Fruit fly (Drosophila melanogaster) whole organism, embryonic: ENCODE results near the gene CG11617.

Source experiments
- B-H1 ChIP-seq: fragments of 200-800 bp; sonication (Bioruptor generic); IDR thresholded peaks from 3 replicates; pipeline ENCODE4 v1.3.6; 2022; ENCODE audit warnings: missing biosample characterization, missing genetic modification characterization
- B-H2 ChIP-seq: fragments of 200-800 bp; sonication (Bioruptor generic); optimal IDR thresholded peaks from 2 replicates; lab custom pipeline; 2018; ENCODE audit warnings: missing biosample characterization, mild to moderate bottlenecking, missing genetic modification characterization
- CG11723 ChIP-seq: fragments of 200-800 bp; sonication (Bioruptor generic); optimal IDR thresholded peaks from 2 replicates; lab custom pipeline; 2017; ENCODE audit warnings: missing biosample characterization, mild to moderate bottlenecking, missing genetic modification characterization
- CG15011 ChIP-seq: fragments of 200-800 bp; sonication (Bioruptor generic); optimal IDR thresholded peaks from 3 replicates; lab custom pipeline; 2018; ENCODE audit warnings: missing biosample characterization, mild to moderate bottlenecking, missing genetic modification characterization
- CG1603 ChIP-seq: fragments of 200-800 bp; sonication (Bioruptor generic); optimal IDR thresholded peaks from 2 replicates; lab custom pipeline; 2019; ENCODE audit warnings: missing biosample characterization, mild to moderate bottlenecking, missing genetic modification characterization, moderate library complexity
- CG17186 ChIP-seq: fragments of 200-800 bp; sonication (Bioruptor generic); optimal IDR thresholded peaks from 3 replicates; lab custom pipeline; 2017; ENCODE audit warnings: missing biosample characterization, missing genetic modification reagents, missing genetic modification characterization
- CG2875 ChIP-seq: fragments of 200-800 bp; sonication (Bioruptor generic); optimal IDR thresholded peaks from 2 replicates; lab custom pipeline; 2017; ENCODE audit warnings: missing biosample characterization, mild to moderate bottlenecking, missing genetic modification characterization, missing genetic modification reagents
- CG32532 ChIP-seq: fragments of 200-800 bp; sonication (Bioruptor generic); IDR thresholded peaks from 2 replicates; pipeline ENCODE4 v1.3.6; 2022; ENCODE audit warnings: missing biosample characterization, missing genetic modification characterization
- CG3281 ChIP-seq: fragments of 200-800 bp; sonication (Bioruptor generic); optimal IDR thresholded peaks from 3 replicates; lab custom pipeline; 2017; ENCODE audit warnings: missing biosample characterization, mild to moderate bottlenecking, missing genetic modification characterization
- CG3995 ChIP-seq: fragments of 200-800 bp; sonication (Bioruptor generic); optimal IDR thresholded peaks from 3 replicates; lab custom pipeline; 2016; ENCODE audit warnings: missing biosample characterization, missing genetic modification characterization
- CG6689 ChIP-seq: fragments of 200-800 bp; sonication (Bioruptor generic); IDR thresholded peaks from 2 replicates; pipeline ENCODE4 v1.3.6; 2022; ENCODE audit warnings: missing biosample characterization, missing genetic modification characterization
- CG6765 ChIP-seq: fragments of 200-800 bp; sonication (Bioruptor generic); optimal IDR thresholded peaks from 3 replicates; lab custom pipeline; 2017; ENCODE audit warnings: missing biosample characterization, mild to moderate bottlenecking, missing genetic modification characterization
- CG9215 ChIP-seq: fragments of 200-800 bp; sonication (Bioruptor generic); IDR thresholded peaks from 2 replicates; pipeline ENCODE4 v1.3.6; 2022; ENCODE audit warnings: missing biosample characterization, missing genetic modification characterization
- CG9727 ChIP-seq: fragments of 200-800 bp; sonication (Bioruptor generic); optimal IDR thresholded peaks from 3 replicates; lab custom pipeline; 2017; ENCODE audit warnings: missing biosample characterization, mild to moderate bottlenecking, missing genetic modification characterization
- CG9797 ChIP-seq: fragments of 200-800 bp; sonication (Bioruptor generic); optimal IDR thresholded peaks from 3 replicates; lab custom pipeline; 2018; ENCODE audit warnings: missing biosample characterization, mild to moderate bottlenecking, missing genetic modification characterization
- CkIIα-i1 ChIP-seq: fragments of 200-800 bp; sonication (Bioruptor generic); IDR thresholded peaks from 2 replicates; pipeline ENCODE4 v1.3.6; 2022; ENCODE audit warnings: missing biosample characterization, missing genetic modification characterization
- Dll ChIP-seq: fragments of 200-800 bp; sonication (Bioruptor generic); IDR thresholded peaks from 4 replicates; pipeline ENCODE4 v1.3.6; 2022; ENCODE audit warnings: missing biosample characterization, missing genetic modification characterization; ENCODE audit not compliant: partially characterized antibody
- ERR ChIP-seq: fragments of 200-800 bp; sonication (Bioruptor generic); optimal IDR thresholded peaks from 2 replicates; lab custom pipeline; 2016; ENCODE audit warnings: missing biosample characterization, missing genetic modification characterization
- Ets97D ChIP-seq: fragments of 200-800 bp; sonication (Bioruptor generic); optimal IDR thresholded peaks from 3 replicates; lab custom pipeline; 2016; ENCODE audit warnings: missing biosample characterization, missing genetic modification characterization
- HLH3B ChIP-seq: fragments of 200-800 bp; sonication (Bioruptor generic); IDR thresholded peaks from 2 replicates; pipeline ENCODE4 v1.3.6; 2022; ENCODE audit warnings: missing biosample characterization, missing genetic modification characterization
- Hand ChIP-seq: fragments of 200-800 bp; sonication (Bioruptor generic); optimal IDR thresholded peaks from 2 replicates; lab custom pipeline; 2017; ENCODE audit warnings: mild to moderate bottlenecking, missing biosample characterization, missing genetic modification reagents, missing genetic modification characterization
- Hr39 ChIP-seq: fragments of >200 bp; optimal IDR thresholded peaks from 2 replicates; lab custom pipeline; 2017
- Hsf ChIP-seq: fragments of 200-800 bp; sonication (Bioruptor generic); optimal IDR thresholded peaks from 3 replicates; lab custom pipeline; 2016; ENCODE audit warnings: missing biosample characterization, missing genetic modification characterization
- Lim3 ChIP-seq: fragments of 200-800 bp; sonication (Bioruptor generic); IDR thresholded peaks from 2 replicates; pipeline ENCODE4 v1.3.6; 2022; ENCODE audit warnings: missing biosample characterization, missing genetic modification characterization
- MESR4 ChIP-seq: fragments of 200-800 bp; sonication (Bioruptor generic); optimal IDR thresholded peaks from 2 replicates; lab custom pipeline; 2018; ENCODE audit warnings: missing biosample characterization, mild to moderate bottlenecking, missing genetic modification characterization, moderate library complexity
- MTF-1 ChIP-seq: fragments of 200-800 bp; sonication (Bioruptor generic); optimal IDR thresholded peaks from 2 replicates; lab custom pipeline; 2018; ENCODE audit warnings: missing biosample characterization, mild to moderate bottlenecking, missing genetic modification characterization, borderline replicate concordance
- Med ChIP-seq: fragments of 200-800 bp; sonication (Bioruptor generic); peaks from one replicate; lab custom pipeline; 2016; ENCODE audit warnings: missing biosample characterization, missing genetic modification characterization, mild to moderate bottlenecking, inconsistent platforms, moderate library complexity
- Mrtf ChIP-seq: fragments of 200-800 bp; sonication (Bioruptor generic); IDR thresholded peaks from 3 replicates; pipeline ENCODE4 v1.3.6; 2022; ENCODE audit warnings: missing biosample characterization, missing genetic modification characterization
- Optix ChIP-seq: fragments of 200-800 bp; sonication (Bioruptor generic); IDR thresholded peaks from 3 replicates; pipeline ENCODE4 v1.3.6; 2022; ENCODE audit warnings: missing biosample characterization, missing genetic modification characterization
- Ptx1 ChIP-seq: fragments of 200-800 bp; sonication (Bioruptor generic); IDR thresholded peaks from 2 replicates; pipeline ENCODE4 v1.3.6; 2022; ENCODE audit warnings: missing biosample characterization, missing genetic modification characterization
- Sox100B ChIP-seq: fragments of 200-800 bp; sonication (Bioruptor generic); optimal IDR thresholded peaks from 3 replicates; lab custom pipeline; 2018; ENCODE audit warnings: missing biosample characterization, mild to moderate bottlenecking, missing genetic modification characterization
- abd-A ChIP-seq: fragments of 200-800 bp; sonication (Bioruptor generic); optimal IDR thresholded peaks from 3 replicates; lab custom pipeline; 2019; ENCODE audit warnings: missing biosample characterization, mild to moderate bottlenecking, missing genetic modification characterization, moderate library complexity
- az2 ChIP-seq: fragments of 200-800 bp; sonication (Bioruptor generic); optimal IDR thresholded peaks from 3 replicates; lab custom pipeline; 2016; ENCODE audit warnings: missing biosample characterization, missing genetic modification characterization
- cg ChIP-seq: fragments of 200-800 bp; sonication (Bioruptor generic); optimal IDR thresholded peaks from 3 replicates; lab custom pipeline; 2019; ENCODE audit warnings: missing biosample characterization, mild to moderate bottlenecking, missing genetic modification characterization, moderate library complexity
- chm ChIP-seq: fragments of 200-800 bp; sonication (Bioruptor generic); IDR thresholded peaks from 2 replicates; pipeline ENCODE4 v1.3.6; 2022; ENCODE audit warnings: missing biosample characterization, missing genetic modification characterization
- dan ChIP-seq: fragments of 200-800 bp; sonication (Bioruptor generic); IDR thresholded peaks from 2 replicates; pipeline ENCODE4 v1.3.6; 2022; ENCODE audit warnings: missing biosample characterization, missing genetic modification characterization
- en ChIP-seq: fragments of 200-800 bp; sonication (Bioruptor generic); optimal IDR thresholded peaks from 2 replicates; lab custom pipeline; 2016; ENCODE audit warnings: missing biosample characterization, missing genetic modification characterization
- gsb ChIP-seq: fragments of 200-800 bp; sonication (Bioruptor generic); IDR thresholded peaks from 2 replicates; pipeline ENCODE4 v1.3.6; 2022; ENCODE audit warnings: missing biosample characterization, missing genetic modification characterization
- her ChIP-seq: fragments of 200-800 bp; sonication (Bioruptor generic); optimal IDR thresholded peaks from 2 replicates; lab custom pipeline; 2016; ENCODE audit warnings: missing biosample characterization, missing genetic modification characterization
- jumu ChIP-seq: fragments of 200-800 bp; sonication (Bioruptor generic); optimal IDR thresholded peaks from 3 replicates; lab custom pipeline; 2016; ENCODE audit warnings: missing biosample characterization, missing genetic modification characterization
- maf-S ChIP-seq: fragments of 200-800 bp; sonication (Bioruptor generic); optimal IDR thresholded peaks from 2 replicates; lab custom pipeline; 2016; ENCODE audit warnings: missing biosample characterization, missing genetic modification characterization
- mld ChIP-seq: fragments of 200-800 bp; sonication (Bioruptor generic); IDR thresholded peaks from 3 replicates; pipeline ENCODE4 v1.3.6; 2022; ENCODE audit warnings: missing biosample characterization, missing genetic modification characterization; ENCODE audit not compliant: partially characterized antibody
- pho ChIP-seq: fragments of 200-800 bp; sonication (Bioruptor generic); optimal IDR thresholded peaks from 2 replicates; lab custom pipeline; 2016; ENCODE audit warnings: missing biosample characterization, missing genetic modification characterization
- phol ChIP-seq: fragments of 200-800 bp; sonication (Bioruptor generic); optimal IDR thresholded peaks from 3 replicates; lab custom pipeline; 2018; ENCODE audit warnings: missing biosample characterization, mild to moderate bottlenecking, missing genetic modification characterization, moderate library complexity
- salm ChIP-seq: fragments of 200-800 bp; sonication (Bioruptor generic); optimal IDR thresholded peaks from 2 replicates; lab custom pipeline; 2018; ENCODE audit warnings: missing biosample characterization, mild to moderate bottlenecking, missing genetic modification characterization
- sisA ChIP-seq: fragments of 200-800 bp; sonication (Bioruptor generic); IDR thresholded peaks from 2 replicates; pipeline ENCODE4 v1.3.6; 2022; ENCODE audit warnings: missing biosample characterization, missing genetic modification characterization
- sna ChIP-seq: fragments of 200-800 bp; sonication (Bioruptor generic); IDR thresholded peaks from 2 replicates; pipeline ENCODE4 v1.3.6; 2022; ENCODE audit warnings: missing biosample characterization, missing genetic modification characterization; ENCODE audit not compliant: partially characterized antibody
- sob ChIP-seq: fragments of 200-800 bp; sonication (Bioruptor generic); IDR thresholded peaks from 2 replicates; pipeline ENCODE4 v1.3.6; 2022; ENCODE audit warnings: missing biosample characterization, missing genetic modification characterization
- tio ChIP-seq: fragments of 200-800 bp; sonication (Bioruptor generic); optimal IDR thresholded peaks from 2 replicates; lab custom pipeline; 2017; ENCODE audit warnings: missing biosample characterization, missing genetic modification characterization, inconsistent platforms
- tna ChIP-seq: fragments of 200-800 bp; sonication (Bioruptor generic); IDR thresholded peaks from 2 replicates; pipeline ENCODE4 v1.3.6; 2022; ENCODE audit warnings: missing biosample characterization, missing genetic modification characterization; ENCODE audit not compliant: partially characterized antibody
- z ChIP-seq: fragments of 200-800 bp; sonication (Bioruptor generic); IDR thresholded peaks from 3 replicates; pipeline ENCODE4 v1.3.6; 2022; ENCODE audit warnings: missing biosample characterization, missing genetic modification characterization
- zfh1 ChIP-seq: fragments of 200-800 bp; sonication (Bioruptor generic); IDR thresholded peaks from 3 replicates; pipeline ENCODE4 v1.3.6; 2022; ENCODE audit warnings: missing biosample characterization, missing genetic modification characterization

CG11617 gene

DNA sequence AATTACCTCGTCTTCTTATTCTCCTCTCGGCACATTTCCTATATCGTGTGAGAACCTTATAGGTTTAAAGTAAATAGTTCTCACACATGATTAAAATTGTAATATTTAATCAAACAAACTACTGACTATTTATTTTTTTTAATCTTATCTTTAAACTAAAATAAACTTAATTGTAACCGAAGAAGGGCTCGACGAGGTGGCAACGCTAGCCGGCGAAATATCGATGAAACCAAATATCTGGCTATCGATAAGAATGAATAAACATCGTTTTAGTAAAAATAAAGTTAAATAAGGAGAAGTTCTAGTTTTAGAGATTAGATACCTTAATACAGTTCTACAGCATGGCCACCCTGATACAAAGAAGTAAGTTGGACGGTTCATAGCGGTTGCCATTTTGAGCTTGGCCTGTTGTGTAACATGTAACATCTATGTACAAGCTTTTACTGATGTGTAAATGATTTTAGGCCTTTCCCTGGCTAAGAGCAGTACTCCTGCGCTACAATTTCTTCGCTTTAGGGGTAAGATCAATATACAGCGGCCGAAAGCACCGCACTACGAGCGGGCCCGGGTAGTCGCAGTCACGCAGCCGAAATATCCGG lies 3.5 kb downstream of the CG11617 start, which contains the start of gene mRpL10 (continued):
- TF ChIP-seq sna (peak; percentile 77), Optix (GFP tag; lab: Robert Waterston, UW) (no peak), MTF-1 (no peak), CG1603 (no peak), abd-A (tag; lab: Kevin White, UChicago) (no peak), pho (peak; percentile 45), CG9797 (peak; percentile 11), az2 (GFP tag; lab: Kevin White, UChicago) (peak; percentile 14), jumu (GFP tag; lab: Kevin White, UChicago) (no peak), tio (GFP tag; lab: Kevin White, UChicago) (no peak), CG15011 (GFP tag; lab: Kevin White, UChicago) (no peak), Mrtf (GFP tag; lab: Robert Waterston, UW) (no peak), mld (GFP tag; lab: Robert Waterston, UW) (peak; percentile 77), cg (GFP tag; lab: Kevin White, UChicago) (no peak), z (GFP tag; lab: Robert Waterston, UW) (no peak), dan (GFP tag; lab: Robert Waterston, UW) (no peak), Dll (peak; percentile 90), CG2875 (GFP tag; lab: Kevin White, UChicago) (no peak), phol (tag; lab: Kevin White, UChicago) (peak; percentile 47), Med (no peak), Ptx1 (GFP tag; lab: Robert Waterston, UW) (no peak), sob (GFP tag; lab: Robert Waterston, UW) (peak; percentile 68), tna (peak; percentile 62), CG6765 (GFP tag; lab: Kevin White, UChicago) (no peak), ERR (GFP tag; lab: Kevin White, UChicago) (no peak), Hr39 (lab: Kevin White, UChicago) (no peak), Lim3 (GFP tag; lab: Robert Waterston, UW) (no peak), Hsf (GFP tag; lab: Kevin White, UChicago) (peak; percentile 10), B-H1 (no peak), sisA (no peak), HLH3B (GFP tag; lab: Robert Waterston, UW) (no peak), CG11723 (GFP tag; lab: Kevin White, UChicago) (no peak), her (GFP tag; lab: Kevin White, UChicago) (no peak), CG17186 (GFP tag; lab: Kevin White, UChicago) (no peak), salm (tag; lab: Kevin White, UChicago) (no peak), maf-S (peak; percentile 24), CG32532 (GFP tag; lab: Robert Waterston, UW) (peak; percentile 9; the same call in 1 of the 2 replicates), Hand (no peak), CkIIα-i1 (GFP tag; lab: Robert Waterston, UW) (no peak), CG9727 (GFP tag; lab: Kevin White, UChicago) (no peak), en (GFP tag; lab: Kevin White, UChicago) (no peak), Ets97D (peak; percentile 52), CG6689 (GFP tag; lab: Robert Waterston, UW) (no peak), CG3281 (GFP tag; lab: Kevin White, UChicago) (no peak), Sox100B (GFP tag; lab: Kevin White, UChicago) (no peak), gsb (GFP tag; lab: Robert Waterston, UW) (no peak), B-H2 (GFP tag; lab: Kevin White, UChicago) (peak; percentile 56), chm (GFP tag; lab: Robert Waterston, UW) (no peak), zfh1 (GFP tag; lab: Robert Waterston, UW) (no peak), CG3995 (GFP tag; lab: Kevin White, UChicago) (peak; percentile 32), MESR4 (GFP tag; lab: Kevin White, UChicago) (peak; percentile 48), CG9215 (GFP tag; lab: Robert Waterston, UW) (no peak)
